Worm (Caenorhabditis elegans): ENCODE measurements around the gene F47E1.4.

DNA sequence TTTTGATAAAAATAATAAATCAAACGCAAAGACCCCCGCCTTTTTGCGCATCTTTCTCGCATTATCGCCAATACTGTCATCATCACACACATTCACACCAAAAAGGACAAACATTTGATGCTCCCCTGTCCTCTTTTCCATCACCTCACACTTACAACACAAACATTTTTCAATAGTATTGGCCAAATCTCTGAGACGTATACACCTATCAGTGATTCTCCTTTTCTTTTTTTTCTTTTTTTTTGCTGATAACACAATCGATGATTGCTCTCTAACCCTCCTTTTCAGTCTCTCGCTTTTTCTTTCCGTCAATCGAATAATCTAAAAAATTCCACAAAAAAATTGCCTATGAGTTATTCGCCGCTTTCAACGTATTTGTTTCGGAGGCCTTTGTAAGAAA, 34.2 kb downstream of the F47E1.4 start:
- TF ChIP-seq ama-1 (optimal IDR thresholded peaks at IDR 0.05) = no peak
- no peak for TF ChIP-seq hmbx-1 (tag; optimal IDR thresholded peaks at IDR 0.05)
- TF ChIP-seq tra-4 (tag; optimal IDR thresholded peaks at IDR 0.05) = no peak
- no peak for TF ChIP-seq flt-1 (GFP tag; IDR thresholded peaks at IDR 0.05)
- no peak for TF ChIP-seq sea-1 (GFP tag; conservative IDR thresholded peaks at IDR 0.05)
- no peak for TF ChIP-seq ceh-36 (tag; optimal IDR thresholded peaks at IDR 0.05)
- no peak for TF ChIP-seq aly-1 (tag; optimal IDR thresholded peaks at IDR 0.05)
- TF ChIP-seq tbx-37 (GFP tag; conservative IDR thresholded peaks at IDR 0.05) = no peak
- no peak for TF ChIP-seq F13C5.2 (tag; optimal IDR thresholded peaks at IDR 0.05)

Data from whole organism, early embryonic.